Worm (Caenorhabditis elegans): ENCODE results near the gene cdh-1.

DNA sequence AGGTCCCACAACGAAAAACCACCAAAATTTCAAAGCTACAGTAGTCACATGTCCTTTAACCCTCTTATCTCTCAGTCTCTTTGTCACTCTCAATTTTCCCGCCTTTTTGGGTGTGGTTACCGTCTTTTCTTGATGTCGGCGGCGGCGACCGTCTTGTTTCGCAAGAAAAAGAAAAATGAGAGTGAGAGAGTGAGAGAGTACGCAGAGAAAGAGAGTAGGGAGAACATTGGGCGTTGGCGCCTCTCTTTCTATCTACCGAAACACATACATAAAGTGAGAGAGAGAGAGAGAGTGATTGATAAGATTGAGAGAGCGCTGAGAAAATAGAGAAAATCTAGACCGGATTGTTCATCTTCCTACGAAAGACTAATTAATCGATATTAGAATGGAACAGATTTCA lies 34.8 kb upstream of the cdh-1 start:
- TF ChIP-seq ceh-82 (tag; optimal IDR thresholded peaks at IDR 0.05) (peak in 1 of 3 experiments; percentile 16), ztf-4 (tag; optimal IDR thresholded peaks at IDR 0.05) (no peak), unc-62 (GFP tag; optimal IDR thresholded peaks at IDR 0.05) (no peak), nhr-12 (tag; optimal IDR thresholded peaks at IDR 0.05) (no peak), elt-3 (tag; optimal IDR thresholded peaks at IDR 0.05) (peak; percentile 34 to 96 (median 92)), ceh-88 (GFP tag; IDR thresholded peaks at IDR 0.05) (no peak), dsc-1 (tag; optimal IDR thresholded peaks at IDR 0.05) (no peak), lin-14 (GFP tag; optimal IDR thresholded peaks at IDR 0.05) (peak; percentile 95), nhr-237 (tag; optimal IDR thresholded peaks at IDR 0.05) (no peak), ceh-8 (GFP tag; optimal IDR thresholded peaks at IDR 0.05) (no peak), nhr-77 (tag; optimal IDR thresholded peaks at IDR 0.05) (peak; percentile 71), lin-13 (GFP tag; optimal IDR thresholded peaks at IDR 0.05) (peak; percentile 75), lin-15B (tag; optimal IDR thresholded peaks at IDR 0.05) (no peak), nhr-11 (tag; optimal IDR thresholded peaks at IDR 0.05) (no peak)
